Fruit fly (Drosophila melanogaster): ENCODE results near the gene Stam.
A peak's percentile ranks its signal among the peaks of the same experiment; 100 is the strongest.

Stam gene

DNA sequence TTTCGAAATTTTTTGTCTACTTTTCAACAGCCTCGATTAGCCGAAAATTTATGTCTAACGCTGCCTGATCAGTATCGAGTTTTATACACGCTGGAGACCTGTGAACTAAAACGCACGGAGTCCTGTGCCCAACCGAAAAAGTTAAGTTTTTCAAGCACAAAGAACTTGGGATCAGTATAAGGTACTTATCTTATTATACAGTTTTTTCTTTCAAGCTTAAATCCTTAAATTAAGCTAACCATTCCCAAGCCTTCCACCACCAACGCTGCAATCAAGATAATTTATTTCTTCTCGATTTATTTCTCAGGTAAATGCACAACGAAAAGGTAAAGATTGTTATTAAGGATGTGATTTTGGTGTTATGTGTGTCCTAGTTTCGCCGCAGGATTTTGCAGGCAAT is 11.4 kb upstream of the Stam start, which contains the start of gene Porin2:
Gene Porin2 (minus strand): TSS at position 101 of the 400 bp plus-strand sequence.
- TF ChIP-seq pros (GFP tag; optimal IDR thresholded peaks at IDR 0.05) (no peak), CG7839 (tag; optimal IDR thresholded peaks at IDR 0.05) (no peak), CG13424 (tag; optimal IDR thresholded peaks at IDR 0.05) (no peak), Hr39 (optimal IDR thresholded peaks at IDR 0.05) (no peak), CG3407 (GFP tag; optimal IDR thresholded peaks at IDR 0.05) (no peak), Mrtf (GFP tag; IDR thresholded peaks at IDR 0.05) (no peak), CG6272 (GFP tag; IDR thresholded peaks at IDR 0.05) (no peak), CG34422 (GFP tag; IDR thresholded peaks at IDR 0.05) (no peak), bbx (GFP tag; IDR thresholded peaks at IDR 0.05; ENCODE audit: partially characterized antibody) (no peak), CG6813 (GFP tag; optimal IDR thresholded peaks at IDR 0.05) (no peak), odd (GFP tag; optimal IDR thresholded peaks at IDR 0.05) (no peak), CrebB (tag; optimal IDR thresholded peaks at IDR 0.05) (no peak), Bgb (GFP tag; IDR thresholded peaks at IDR 0.05; ENCODE audit: partially characterized antibody) (no peak), vvl (GFP tag; IDR thresholded peaks at IDR 0.05) (no peak), ac (GFP tag; optimal IDR thresholded peaks at IDR 0.05) (no peak), dysf (GFP tag; IDR thresholded peaks at IDR 0.05) (no peak)

DNA sequence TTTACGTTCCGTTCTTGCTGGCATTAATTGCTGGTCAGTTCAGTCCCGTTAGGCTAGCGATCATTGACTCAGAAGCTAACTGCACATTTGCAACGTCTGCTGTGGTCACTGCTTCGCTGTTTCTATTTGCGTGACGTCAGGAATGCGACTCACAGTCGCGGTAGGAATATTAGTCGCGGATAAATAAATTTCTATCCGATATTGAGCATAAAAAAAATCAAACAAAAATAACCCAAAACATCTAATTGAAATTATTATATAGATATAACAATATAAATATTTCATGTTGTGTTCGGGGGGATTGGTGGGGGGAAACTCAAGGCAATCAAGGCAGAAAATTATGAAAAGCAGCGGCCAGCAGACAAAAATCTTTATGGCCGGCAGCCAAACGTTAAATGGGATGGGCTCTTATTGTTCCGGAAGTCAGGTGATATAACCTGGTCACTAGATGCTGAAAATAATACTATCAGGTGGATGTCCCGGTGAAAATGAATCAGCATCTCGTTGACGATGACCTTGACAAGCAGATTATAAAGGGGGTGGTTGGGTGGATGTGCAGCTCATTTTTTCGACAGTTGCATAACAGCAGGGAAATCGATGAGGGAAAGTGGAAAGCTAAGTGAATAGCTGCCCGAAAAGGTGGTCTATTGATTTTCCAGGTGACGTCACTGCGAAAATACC is 8.7 kb upstream of the Stam start, which contains the start of gene SmydA-3:
Gene SmydA-3 (plus strand): TSS at position 631 of the 681 bp plus-strand sequence.
- no peak for TF ChIP-seq CG16813 (GFP tag; IDR thresholded peaks at IDR 0.05; ENCODE audit: partially characterized antibody)
- peak; percentile 89 for TF ChIP-seq CG15073 (GFP tag; optimal IDR thresholded peaks at IDR 0.05)
- no peak; the same call in 2 of the 3 replicates for TF ChIP-seq B-H1 (GFP tag; IDR thresholded peaks at IDR 0.05)
- peak; percentile 47; the same call in 1 of the 3 replicates for TF ChIP-seq so (GFP tag; IDR thresholded peaks at IDR 0.05)
- TF ChIP-seq CG10543 (GFP tag; optimal IDR thresholded peaks at IDR 0.05) = peak; percentile 25
- TF ChIP-seq CG31441 (GFP tag; IDR thresholded peaks at IDR 0.05) = no peak
- TF ChIP-seq da (GFP tag; optimal IDR thresholded peaks at IDR 0.05) = no peak
- TF ChIP-seq chm (GFP tag; IDR thresholded peaks at IDR 0.05) = 0 out of 2 replicates have a peak, but pooled peaks have one; percentile 6
- no peak for TF ChIP-seq D (optimal IDR thresholded peaks at IDR 0.05)
- TF ChIP-seq D (GFP tag; optimal IDR thresholded peaks at IDR 0.05) = peak; percentile 25
- TF ChIP-seq CG7357 (GFP tag; IDR thresholded peaks at IDR 0.05) = 0 out of 3 replicates have a peak, but pooled peaks have one; percentile 22
- no peak for TF ChIP-seq CG7928 (GFP tag; optimal IDR thresholded peaks at IDR 0.05)
- no peak for TF ChIP-seq ac (GFP tag; optimal IDR thresholded peaks at IDR 0.05)
- TF ChIP-seq Camta (GFP tag; optimal IDR thresholded peaks at IDR 0.05) = no peak
- peak; percentile 19 for TF ChIP-seq CG12155 (GFP tag; optimal IDR thresholded peaks at IDR 0.05)
- 0 out of 3 replicates have a peak, but pooled peaks have one; percentile 8 for TF ChIP-seq CG34422 (GFP tag; IDR thresholded peaks at IDR 0.05)
- peak; percentile 84 for TF ChIP-seq onecut (GFP tag; IDR thresholded peaks at IDR 0.05)
- TF ChIP-seq nom (GFP tag; optimal IDR thresholded peaks at IDR 0.05) = no peak
- no peak for TF ChIP-seq crp (GFP tag; optimal IDR thresholded peaks at IDR 0.05)
- TF ChIP-seq nmo (GFP tag; optimal IDR thresholded peaks at IDR 0.05) = peak; percentile 6
- TF ChIP-seq CG18262 (tag; optimal IDR thresholded peaks at IDR 0.05) = peak; percentile 34
- peak; percentile 13; the same call in 1 of the 3 replicates for TF ChIP-seq row (GFP tag; IDR thresholded peaks at IDR 0.05)
- no peak for TF ChIP-seq CG14014 (GFP tag; IDR thresholded peaks at IDR 0.05)
- no peak for TF ChIP-seq mld (GFP tag; IDR thresholded peaks at IDR 0.05; ENCODE audit: partially characterized antibody)
- TF ChIP-seq CG12942 (GFP tag; optimal IDR thresholded peaks at IDR 0.05) = no peak
- 0 out of 2 replicates have a peak, but pooled peaks have one; percentile 22 for TF ChIP-seq esg (GFP tag; conservative IDR thresholded peaks at IDR 0.05)
- peak; percentile 46 for TF ChIP-seq HHEX (GFP tag; optimal IDR thresholded peaks at IDR 0.05)
- no peak for TF ChIP-seq grn (GFP tag; optimal IDR thresholded peaks at IDR 0.05)
- no peak for TF ChIP-seq CG2889 (GFP tag; IDR thresholded peaks at IDR 0.05)
- TF ChIP-seq Oli (tag; optimal IDR thresholded peaks at IDR 0.05) = peak; percentile 18
- TF ChIP-seq sd (tag; optimal IDR thresholded peaks at IDR 0.05) = peak; percentile 62
- TF ChIP-seq PHDP (tag; optimal IDR thresholded peaks at IDR 0.05) = peak; percentile 28
- no peak for TF ChIP-seq CG6654 (GFP tag; optimal IDR thresholded peaks at IDR 0.05)
- TF ChIP-seq ERR (GFP tag; optimal IDR thresholded peaks at IDR 0.05) = peak; percentile 26
- TF ChIP-seq bsh (GFP tag; optimal IDR thresholded peaks at IDR 0.05) = peak; percentile 21 to 25
